Fruit fly (Drosophila melanogaster) whole organism, wandering third instar larva: Measurements from ENCODE around the gene CG33768.
"Not testable (repeated sequence)": the region's sequence is repeated elsewhere in the genome, so short reads cannot be mapped to it uniquely, and the experiment has no call there.

ENCODE experiments used
- Abd-B ChIP-seq: fragments of >200 bp; optimal IDR thresholded peaks from 2 replicates; lab custom pipeline; 2017; ENCODE audit warnings: missing biosample characterization, missing genetic modification characterization
- CG32264 ChIP-seq: fragments of 200-800 bp; sonication (Bioruptor generic); optimal IDR thresholded peaks from 2 replicates; lab custom pipeline; 2016; ENCODE audit warnings: missing biosample characterization, missing genetic modification characterization
- CG9705 ChIP-seq: fragments of 200-800 bp; sonication (Bioruptor generic); optimal IDR thresholded peaks from 2 replicates; lab custom pipeline; 2018; ENCODE audit warnings: missing biosample characterization, mild to moderate bottlenecking, missing genetic modification characterization
- Dfd ChIP-seq: fragments of >200 bp; optimal IDR thresholded peaks from 2 replicates; lab custom pipeline; 2017; ENCODE audit warnings: missing biosample characterization, missing genetic modification characterization
- GATAd ChIP-seq: sonication (Bioruptor generic); optimal IDR thresholded peaks from 2 replicates; lab custom pipeline; 2016; ENCODE audit warnings: missing biosample characterization, missing genetic modification characterization
- Hnf4 ChIP-seq: fragments of 200-800 bp; sonication (Bioruptor generic); optimal IDR thresholded peaks from 2 replicates; lab custom pipeline; 2016; ENCODE audit warnings: missing biosample characterization, mild to moderate bottlenecking, missing genetic modification characterization
- Hr83 ChIP-seq: fragments of 200-300 bp; sonication (Bioruptor generic); optimal IDR thresholded peaks from 2 replicates; lab custom pipeline; 2016; ENCODE audit warnings: missing biosample characterization, mild to moderate bottlenecking, missing genetic modification characterization, moderate library complexity; ENCODE audit not compliant: poor library complexity, severe bottlenecking
- Jra ChIP-seq: sonication (Bioruptor generic); optimal IDR thresholded peaks from 2 replicates; lab custom pipeline; 2016; ENCODE audit warnings: missing biosample characterization, missing genetic modification characterization
- Myc ChIP-seq: fragments of >200 bp; optimal IDR thresholded peaks from 2 replicates; lab custom pipeline; 2017
- N ChIP-seq: fragments of >200 bp; optimal IDR thresholded peaks from 2 replicates; lab custom pipeline; 2018; ENCODE audit warnings: missing biosample characterization, missing external identifiers, missing genetic modification characterization
- OdsH ChIP-seq: fragments of 200-800 bp; sonication (Bioruptor generic); optimal IDR thresholded peaks from 2 replicates; lab custom pipeline; 2016; ENCODE audit warnings: missing biosample characterization, mild to moderate bottlenecking, missing genetic modification characterization
- Rel ChIP-seq, 2 experiments: fragments of 200-800 bp; sonication (Bioruptor generic) in 1 of 2; optimal IDR thresholded peaks; 2 replicates in 1 of 2; 3 replicates in 1 of 2; lab custom pipeline; 2016 to 2019; ENCODE audit warnings: mild to moderate bottlenecking in 2 of 2, missing biosample characterization in 2 of 2, missing genetic modification characterization in 2 of 2, moderate library complexity in 1 of 2
- br ChIP-seq: fragments of 200-800 bp; sonication (Bioruptor generic); optimal IDR thresholded peaks from 2 replicates; lab custom pipeline; 2016; ENCODE audit warnings: missing biosample characterization, missing genetic modification characterization
- brk ChIP-seq: fragments of 200-800 bp; sonication (Bioruptor generic); optimal IDR thresholded peaks from 2 replicates; lab custom pipeline; 2016; ENCODE audit warnings: missing biosample characterization, mild to moderate bottlenecking, missing genetic modification characterization
- dsf ChIP-seq: sonication (Bioruptor generic); optimal IDR thresholded peaks from 2 replicates; lab custom pipeline; 2016; ENCODE audit warnings: missing biosample characterization, missing genetic modification characterization, borderline replicate concordance
- ey ChIP-seq: fragments of 200-800 bp; sonication (Bioruptor generic); optimal IDR thresholded peaks from 2 replicates; lab custom pipeline; 2016; ENCODE audit warnings: missing biosample characterization, missing genetic modification characterization
- fru ChIP-seq: fragments of 200-800 bp; sonication (Bioruptor generic); optimal IDR thresholded peaks from 3 replicates; lab custom pipeline; 2016; ENCODE audit warnings: missing biosample characterization, mild to moderate bottlenecking, missing genetic modification characterization
- h ChIP-seq: fragments of 200-800 bp; sonication (Bioruptor generic); optimal IDR thresholded peaks from 3 replicates; lab custom pipeline; 2016; ENCODE audit warnings: missing biosample characterization, mild to moderate bottlenecking, missing genetic modification characterization
- pan ChIP-seq: fragments of >200 bp; optimal IDR thresholded peaks from 2 replicates; lab custom pipeline; 2017
- sv ChIP-seq: fragments of 200-800 bp; sonication (Bioruptor generic); optimal IDR thresholded peaks from 3 replicates; lab custom pipeline; 2016; ENCODE audit warnings: missing biosample characterization, missing genetic modification characterization
- usp ChIP-seq: fragments of >200 bp; optimal IDR thresholded peaks from 2 replicates; lab custom pipeline; 2017; ENCODE audit warnings: missing biosample characterization, missing genetic modification characterization

Gene CG33768

DNA sequence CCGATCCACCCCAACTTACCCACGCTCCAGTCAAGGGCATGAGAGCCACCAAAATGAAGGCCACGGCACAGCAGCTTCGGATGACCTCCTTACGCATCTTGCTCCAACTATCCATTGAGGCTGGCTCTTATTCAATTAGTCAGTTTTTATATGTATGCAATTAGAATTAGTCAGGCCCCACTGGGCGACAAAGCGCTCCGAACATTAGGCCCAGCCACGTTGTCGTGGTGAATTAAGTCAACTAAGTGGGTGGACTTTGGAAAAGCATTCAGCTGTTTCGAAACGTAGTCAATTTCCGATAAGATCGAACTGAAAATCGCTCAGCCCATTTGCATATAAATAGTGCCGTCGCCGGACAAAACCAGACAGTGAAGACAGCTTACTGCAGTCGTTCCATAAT lies 40.0 kb downstream of the CG33768 start, which contains the start of the genes CG14455 and CG14456:
TSS of gene CG14455 (minus strand) at position 101 of the 400 bp plus-strand sequence.
TSS of gene CG14456 (plus strand) at position 236 of the 400 bp plus-strand sequence.
- no peak for TF ChIP-seq brk
- no peak for TF ChIP-seq usp (GFP tag; lab: Kevin White, UChicago)
- no peak for TF ChIP-seq h (GFP tag; lab: Kevin White, UChicago)
- TF ChIP-seq dsf: no peak
- no peak for TF ChIP-seq Myc
- no peak for TF ChIP-seq CG32264
- no peak for TF ChIP-seq Abd-B
- no peak for TF ChIP-seq N (GFP tag; lab: Kevin White, UChicago)
- TF ChIP-seq CG9705 (GFP tag; lab: Kevin White, UChicago): no peak
- no peak for TF ChIP-seq sv (GFP tag; lab: Kevin White, UChicago)

DNA sequence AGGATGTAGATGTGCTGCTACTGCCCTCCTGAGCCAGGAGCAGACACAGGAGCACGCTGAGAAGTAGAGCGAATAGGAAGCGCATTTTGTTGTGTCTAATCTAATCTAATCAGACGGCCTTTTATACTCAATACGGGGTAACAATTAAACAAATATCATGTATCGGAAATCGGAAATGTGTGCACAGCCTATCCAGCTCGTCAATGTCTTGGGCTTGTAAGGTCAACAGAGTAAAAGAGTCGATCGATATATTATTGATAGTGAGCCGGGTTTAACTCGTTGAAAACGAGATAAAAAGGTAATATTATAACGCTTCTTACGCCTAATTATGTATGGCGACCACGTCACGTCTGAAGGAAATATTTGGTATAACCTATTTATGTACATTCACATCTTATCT lies 45.5 kb downstream of the CG33768 start, which contains the start of gene CG14454:
TSS of gene CG14454 (minus strand) at position 101 of the 400 bp plus-strand sequence.
- not testable (repeated sequence) for TF ChIP-seq br, Jra, ey (GFP tag; lab: Kevin White, UChicago)

DNA sequence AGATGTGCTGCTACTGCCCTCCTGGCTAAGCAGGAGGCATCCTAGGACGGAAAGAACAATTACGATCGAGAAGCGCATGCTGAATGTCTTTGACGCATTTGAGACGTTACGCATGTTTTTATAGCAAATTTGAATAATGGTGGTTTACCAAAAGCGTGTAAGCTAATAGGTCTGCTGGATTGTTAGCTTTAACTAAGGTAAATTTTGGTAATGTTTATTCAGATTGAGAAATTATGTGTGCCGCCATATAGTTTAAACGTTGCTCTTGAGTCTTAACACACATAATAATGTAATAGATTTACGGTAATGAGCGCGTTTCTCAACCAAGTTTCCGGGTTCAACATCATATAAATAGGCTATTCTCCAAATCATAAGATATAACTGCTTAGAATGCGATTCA lies 46.7 kb downstream of the CG33768 start, which contains the start of the genes CG12546 and CG14453:
TSS of gene CG12546 (minus strand) at position 101 of the 400 bp plus-strand sequence.
TSS of gene CG14453 (plus strand) at position 372 of the 400 bp plus-strand sequence.
- TF ChIP-seq br (GFP tag; lab: Kevin White, UChicago) (no peak), pan (no peak), Hnf4 (GFP tag; lab: Kevin White, UChicago) (no peak), brk (no peak), N (GFP tag; lab: Kevin White, UChicago) (no peak), Dfd (GFP tag; lab: Kevin White, UChicago) (no peak), GATAd (GFP tag; lab: Kevin White, UChicago) (no peak), Rel (GFP tag; optimal IDR thresholded peaks at IDR 0.05; lab: Kevin White, UChicago) (no peak), Rel (tag; optimal IDR thresholded peaks at IDR 0.05; lab: Kevin White, UChicago) (no peak), OdsH (GFP tag; lab: Kevin White, UChicago) (no peak)
- TF ChIP-seq, all 38 proteins: peak for 0

DNA sequence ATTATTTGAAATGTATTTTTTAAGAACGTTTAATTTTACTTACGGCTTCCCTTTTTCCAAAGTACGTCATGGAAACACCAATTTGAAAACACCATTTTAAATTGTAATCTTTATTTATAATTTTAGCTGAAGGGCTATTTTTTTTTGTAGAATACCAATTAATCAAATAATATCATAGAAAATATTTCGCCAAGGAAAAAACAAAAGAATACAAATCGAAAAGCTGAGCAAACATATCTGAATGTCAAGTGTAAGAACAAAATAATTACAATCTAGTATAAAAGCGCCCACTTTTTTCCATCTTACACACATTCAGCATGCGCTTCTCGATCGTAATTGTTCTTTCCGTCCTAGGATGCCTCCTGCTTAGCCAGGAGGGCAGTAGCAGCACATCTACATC lies 48.7 kb downstream of the CG33768 start, which contains the start of gene CG14452:
TSS of gene CG14452 (plus strand) at position 301 of the 400 bp plus-strand sequence.
- TF ChIP-seq Myc (no peak), brk (no peak)

DNA sequence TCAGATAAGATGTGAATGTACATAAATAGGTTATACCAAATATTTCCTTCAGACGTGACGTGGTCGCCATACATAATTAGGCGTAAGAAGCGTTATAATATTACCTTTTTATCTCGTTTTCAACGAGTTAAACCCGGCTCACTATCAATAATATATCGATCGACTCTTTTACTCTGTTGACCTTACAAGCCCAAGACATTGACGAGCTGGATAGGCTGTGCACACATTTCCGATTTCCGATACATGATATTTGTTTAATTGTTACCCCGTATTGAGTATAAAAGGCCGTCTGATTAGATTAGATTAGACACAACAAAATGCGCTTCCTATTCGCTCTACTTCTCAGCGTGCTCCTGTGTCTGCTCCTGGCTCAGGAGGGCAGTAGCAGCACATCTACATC lies 50.0 kb downstream of the CG33768 start, which contains the start of gene CG32453:
TSS of gene CG32453 (plus strand) at position 301 of the 400 bp plus-strand sequence.
- not testable (repeated sequence) for TF ChIP-seq GATAd, fru, Hr83 (GFP tag; lab: Kevin White, UChicago)
